In the genomic region with DNA sequence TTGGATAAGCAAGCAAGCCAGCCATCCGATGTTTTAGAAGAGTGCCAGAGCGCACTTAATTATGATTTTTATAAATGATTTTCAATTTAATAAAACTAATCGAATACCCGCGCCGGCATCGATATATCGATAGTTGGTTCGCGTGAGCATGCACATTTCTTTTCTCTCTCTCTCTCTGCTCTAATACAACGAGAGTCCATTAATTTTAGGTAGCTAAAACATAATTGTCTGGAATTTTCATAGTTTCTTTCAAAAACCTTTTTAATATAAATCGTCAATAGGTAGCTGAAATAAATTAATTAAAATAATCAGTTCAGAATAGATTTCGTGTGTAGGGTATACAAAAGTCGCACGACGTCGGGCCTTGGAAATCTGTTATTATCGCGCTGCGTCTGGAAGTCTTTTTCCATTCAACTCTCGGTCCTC, we compare ENCODE assay signal across 5 fruit fly cellular contexts.
TF ChIP-seq lines count a peak whose summit lies in the region.

A gene (plus strand): TSS at position 408 of the 426 bp plus-strand sequence.

TF ChIP-seq in whole organism, adult, 20 proteins besides CTCF, POLR2A, EP300 and RAD21 (continued from another document):
- TF ChIP-seq tj (GFP tag; optimal IDR thresholded peaks at IDR 0.05; lab: Kevin White, UChicago) (peak; percentile 83), CG7101 (tag; optimal IDR thresholded peaks at IDR 0.05; lab: Kevin White, UChicago) (peak; percentile 100), Hr96 (GFP tag; optimal IDR thresholded peaks at IDR 0.05; lab: Kevin White, UChicago) (peak; percentile 99), pad (GFP tag; optimal IDR thresholded peaks at IDR 0.05; lab: Kevin White, UChicago) (peak; percentile 89)
TF ChIP-seq in whole organism, adult: peak in this region for 19.

TF ChIP-seq in whole organism, embryonic, 481 proteins besides CTCF, POLR2A, EP300 and RAD21 (continued from another document and continues in another):
- TF ChIP-seq stwl (tag; optimal IDR thresholded peaks at IDR 0.05; lab: Kevin White, UChicago) = peak; percentile 95
- peak; percentile 100 for TF ChIP-seq BtbVII (GFP tag; optimal IDR thresholded peaks at IDR 0.05; lab: Kevin White, UChicago)
- TF ChIP-seq zf30C (GFP tag; optimal IDR thresholded peaks at IDR 0.05; lab: Kevin White, UChicago) = peak; percentile 65
- TF ChIP-seq MESR4 (GFP tag; optimal IDR thresholded peaks at IDR 0.05; lab: Kevin White, UChicago) = peak; percentile 97
- TF ChIP-seq CG7357 (GFP tag; IDR thresholded peaks at IDR 0.05; lab: Robert Waterston, UW) = peak; percentile 99
- TF ChIP-seq Hr39 (optimal IDR thresholded peaks at IDR 0.05; lab: Kevin White, UChicago) = no peak
- peak in 1 of 3 experiments; percentile 100 for TF ChIP-seq Stat92E (GFP tag; optimal IDR thresholded peaks at IDR 0.05; lab: Kevin White, UChicago)
- TF ChIP-seq CG17359 (tag; optimal IDR thresholded peaks at IDR 0.05; lab: Kevin White, UChicago) = peak; percentile 100
- TF ChIP-seq CG14441 (GFP tag; IDR thresholded peaks at IDR 0.05; lab: Robert Waterston, UW) = peak; percentile 100
- peak; percentile 82 for TF ChIP-seq Opbp (GFP tag; IDR thresholded peaks at IDR 0.05; lab: Robert Waterston, UW; ENCODE audit: partially characterized antibody)
- TF ChIP-seq CG9609 (GFP tag; optimal IDR thresholded peaks at IDR 0.05; lab: Kevin White, UChicago) = peak; percentile 99
- TF ChIP-seq CG9797 (GFP tag; optimal IDR thresholded peaks at IDR 0.05; lab: Kevin White, UChicago) = peak; percentile 80
- TF ChIP-seq ems (GFP tag; optimal IDR thresholded peaks at IDR 0.05; lab: Kevin White, UChicago) = peak; percentile 100
- peak; percentile 100 for TF ChIP-seq CG4730 (GFP tag; IDR thresholded peaks at IDR 0.05; lab: Robert Waterston, UW)
- TF ChIP-seq hb (GFP tag; IDR thresholded peaks at IDR 0.05; lab: Robert Waterston, UW; ENCODE audit: partially characterized antibody) = peak; percentile 72; the same call in 2 of the 3 replicates
- peak in 1 of 2 experiments; percentile 89 for TF ChIP-seq tll (GFP tag; optimal IDR thresholded peaks at IDR 0.05; lab: Kevin White, UChicago)
- TF ChIP-seq Fer2 (tag; optimal IDR thresholded peaks at IDR 0.05; lab: Kevin White, UChicago) = peak; percentile 99
- TF ChIP-seq CG17568 (GFP tag; optimal IDR thresholded peaks at IDR 0.05; lab: Kevin White, UChicago) = peak; percentile 100
- TF ChIP-seq zfh2 (GFP tag; optimal IDR thresholded peaks at IDR 0.05; lab: Kevin White, UChicago) = peak; percentile 98
- TF ChIP-seq fd64A (GFP tag; optimal IDR thresholded peaks at IDR 0.05; lab: Kevin White, UChicago) = peak; percentile 100
- TF ChIP-seq sqz (GFP tag; optimal IDR thresholded peaks at IDR 0.05; lab: Kevin White, UChicago) = peak; percentile 100
- TF ChIP-seq row (GFP tag; IDR thresholded peaks at IDR 0.05; lab: Robert Waterston, UW) = peak; percentile 100
- TF ChIP-seq Taf1 (GFP tag; IDR thresholded peaks at IDR 0.05; lab: Robert Waterston, UW) = peak; percentile 98
- TF ChIP-seq ATbp (GFP tag; optimal IDR thresholded peaks at IDR 0.05; lab: Kevin White, UChicago) = peak; percentile 100
- peak; percentile 99 for TF ChIP-seq CG16815 (GFP tag; optimal IDR thresholded peaks at IDR 0.05; lab: Kevin White, UChicago)
- peak; percentile 98 for TF ChIP-seq ac (GFP tag; optimal IDR thresholded peaks at IDR 0.05; lab: Kevin White, UChicago)
- peak; percentile 99 for TF ChIP-seq NFAT (GFP tag; IDR thresholded peaks at IDR 0.05; lab: Robert Waterston, UW)
- peak; percentile 100 for TF ChIP-seq CG11247 (GFP tag; IDR thresholded peaks at IDR 0.05; lab: Robert Waterston, UW)
- TF ChIP-seq psq (GFP tag; optimal IDR thresholded peaks at IDR 0.05; lab: Kevin White, UChicago) = peak; percentile 97

TF ChIP-seq in whole organism, prepupa, 60 proteins besides CTCF, POLR2A, EP300 and RAD21 (continued from another document and continues in another):
- peak; percentile 100 for TF ChIP-seq Smox (GFP tag; optimal IDR thresholded peaks at IDR 0.05; lab: Kevin White, UChicago)
- peak; percentile 100 for TF ChIP-seq Hr39 (GFP tag; optimal IDR thresholded peaks at IDR 0.05; lab: Kevin White, UChicago)
- TF ChIP-seq fd85E (GFP tag; optimal IDR thresholded peaks at IDR 0.05; lab: Kevin White, UChicago) = peak; percentile 98
- TF ChIP-seq CG3032 (tag; optimal IDR thresholded peaks at IDR 0.05; lab: Kevin White, UChicago) = peak; percentile 100
- TF ChIP-seq topi (GFP tag; optimal IDR thresholded peaks at IDR 0.05; lab: Kevin White, UChicago) = peak; percentile 100
- peak; percentile 100 for TF ChIP-seq OdsH (GFP tag; optimal IDR thresholded peaks at IDR 0.05; lab: Kevin White, UChicago)
- peak; percentile 100 for TF ChIP-seq fd59A (GFP tag; optimal IDR thresholded peaks at IDR 0.05; lab: Kevin White, UChicago)
- peak; percentile 100 for TF ChIP-seq CG6854 (GFP tag; optimal IDR thresholded peaks at IDR 0.05; lab: Kevin White, UChicago)
- peak; percentile 100 for TF ChIP-seq Lpt (GFP tag; optimal IDR thresholded peaks at IDR 0.05; lab: Kevin White, UChicago)
- TF ChIP-seq CG31627 (GFP tag; optimal IDR thresholded peaks at IDR 0.05; lab: Kevin White, UChicago) = peak; percentile 100
- peak; percentile 100 for TF ChIP-seq CG11294 (GFP tag; IDR thresholded peaks at IDR 0.05; lab: Robert Waterston, UW)
- peak; percentile 100 for TF ChIP-seq Eip93F (GFP tag; optimal IDR thresholded peaks at IDR 0.05; lab: Kevin White, UChicago)
- peak; percentile 100 for TF ChIP-seq CG32006 (GFP tag; optimal IDR thresholded peaks at IDR 0.05; lab: Kevin White, UChicago)
- TF ChIP-seq CG11762 (GFP tag; optimal IDR thresholded peaks at IDR 0.05; lab: Kevin White, UChicago; ENCODE audit: insufficient read depth) = peak; percentile 100
- peak; percentile 100 for TF ChIP-seq CG8119 (GFP tag; IDR thresholded peaks at IDR 0.05; lab: Robert Waterston, UW)
- peak; percentile 100 for TF ChIP-seq svp (GFP tag; lab: Kevin White, UChicago)
- TF ChIP-seq dac (GFP tag; optimal IDR thresholded peaks at IDR 0.05; lab: Kevin White, UChicago) = peak; percentile 100
- peak; percentile 100 for TF ChIP-seq CG8632 (GFP tag; optimal IDR thresholded peaks at IDR 0.05; lab: Kevin White, UChicago)
- peak; percentile 100 for TF ChIP-seq acj6 (GFP tag; optimal IDR thresholded peaks at IDR 0.05; lab: Kevin White, UChicago)
- TF ChIP-seq Ets96B (tag; optimal IDR thresholded peaks at IDR 0.05; lab: Kevin White, UChicago) = peak; percentile 100
- peak; percentile 99 for TF ChIP-seq CG8319 (GFP tag; optimal IDR thresholded peaks at IDR 0.05; lab: Kevin White, UChicago)
- TF ChIP-seq Hr38 (GFP tag; optimal IDR thresholded peaks at IDR 0.05; lab: Kevin White, UChicago) = peak; percentile 97
- peak; percentile 99 for TF ChIP-seq Blimp-1 (GFP tag; optimal IDR thresholded peaks at IDR 0.05; lab: Kevin White, UChicago)
- TF ChIP-seq Eip78C (GFP tag; lab: Kevin White, UChicago) = peak; percentile 100
- TF ChIP-seq dsx (GFP tag; optimal IDR thresholded peaks at IDR 0.05; lab: Kevin White, UChicago; ENCODE audit: poor library complexity, severe bottlenecking) = peak; percentile 100
- TF ChIP-seq CG10669 (GFP tag; optimal IDR thresholded peaks at IDR 0.05; lab: Kevin White, UChicago) = peak; percentile 100
- TF ChIP-seq Hr4 (GFP tag; optimal IDR thresholded peaks at IDR 0.05; lab: Kevin White, UChicago) = peak; percentile 100
- peak; percentile 100 for TF ChIP-seq Sox14 (GFP tag; optimal IDR thresholded peaks at IDR 0.05; lab: Kevin White, UChicago)
- peak; percentile 100 for TF ChIP-seq pdm3 (GFP tag; optimal IDR thresholded peaks at IDR 0.05; lab: Kevin White, UChicago)
- TF ChIP-seq CG6808 (GFP tag; optimal IDR thresholded peaks at IDR 0.05; lab: Kevin White, UChicago) = peak; percentile 99
- peak; percentile 100 for TF ChIP-seq Met (GFP tag; optimal IDR thresholded peaks at IDR 0.05; lab: Kevin White, UChicago)

TF ChIP-seq in whole organism, pupa, 21 proteins besides CTCF, POLR2A, EP300 and RAD21 (continued from another document):
- TF ChIP-seq CG4496 (GFP tag; IDR thresholded peaks at IDR 0.05; lab: Robert Waterston, UW) (peak; percentile 100), CG12605 (GFP tag; IDR thresholded peaks at IDR 0.05; lab: Robert Waterston, UW) (peak; percentile 100)

TF ChIP-seq in whole organism, wandering third instar larva, 38 proteins besides CTCF, POLR2A, EP300 and RAD21 (continued from another document):
- peak; percentile 100 for TF ChIP-seq Sp1 (GFP tag; optimal IDR thresholded peaks at IDR 0.05; lab: Kevin White, UChicago)
- TF ChIP-seq GATAd (GFP tag; optimal IDR thresholded peaks at IDR 0.05; lab: Kevin White, UChicago) = no peak
- peak; percentile 100 for TF ChIP-seq sage (GFP tag; optimal IDR thresholded peaks at IDR 0.05; lab: Kevin White, UChicago)
- TF ChIP-seq usp (GFP tag; optimal IDR thresholded peaks at IDR 0.05; lab: Kevin White, UChicago) = no peak
- peak; percentile 100 for TF ChIP-seq br (GFP tag; optimal IDR thresholded peaks at IDR 0.05; lab: Kevin White, UChicago)
- peak; percentile 24 for TF ChIP-seq jim (GFP tag; optimal IDR thresholded peaks at IDR 0.05; lab: Kevin White, UChicago)
- TF ChIP-seq woc (GFP tag; optimal IDR thresholded peaks at IDR 0.05; lab: Kevin White, UChicago) = peak; percentile 100
- TF ChIP-seq HLH106 (tag; optimal IDR thresholded peaks at IDR 0.05; lab: Kevin White, UChicago) = peak; percentile 100
- no peak for TF ChIP-seq dl (GFP tag; optimal IDR thresholded peaks at IDR 0.05; lab: Kevin White, UChicago; ENCODE audit: insufficient read depth in 1 of 2, partially characterized antibody in 2 of 2)
- no peak for TF ChIP-seq Dif (GFP tag; optimal IDR thresholded peaks at IDR 0.05; lab: Kevin White, UChicago; ENCODE audit: partially characterized antibody)
- peak; percentile 99 for TF ChIP-seq psq (GFP tag; optimal IDR thresholded peaks at IDR 0.05; lab: Kevin White, UChicago)
- TF ChIP-seq pan (optimal IDR thresholded peaks at IDR 0.05; lab: Kevin White, UChicago) = no peak
- TF ChIP-seq Rel (GFP tag; optimal IDR thresholded peaks at IDR 0.05; lab: Kevin White, UChicago) = peak; percentile 99
- peak; percentile 98 for TF ChIP-seq Rel (tag; optimal IDR thresholded peaks at IDR 0.05; lab: Kevin White, UChicago)
- TF ChIP-seq Myc (optimal IDR thresholded peaks at IDR 0.05; lab: Kevin White, UChicago) = no peak
- no peak for TF ChIP-seq Vsx2 (GFP tag; optimal IDR thresholded peaks at IDR 0.05; lab: Kevin White, UChicago; ENCODE audit: partially characterized antibody)
- peak; percentile 100 for TF ChIP-seq fru (GFP tag; optimal IDR thresholded peaks at IDR 0.05; lab: Kevin White, UChicago)
- peak; percentile 99 for TF ChIP-seq Jra (GFP tag; optimal IDR thresholded peaks at IDR 0.05; lab: Kevin White, UChicago)
